Fruit fly (Drosophila melanogaster): ENCODE data around the gene CG9166.

CG9166 gene

DNA sequence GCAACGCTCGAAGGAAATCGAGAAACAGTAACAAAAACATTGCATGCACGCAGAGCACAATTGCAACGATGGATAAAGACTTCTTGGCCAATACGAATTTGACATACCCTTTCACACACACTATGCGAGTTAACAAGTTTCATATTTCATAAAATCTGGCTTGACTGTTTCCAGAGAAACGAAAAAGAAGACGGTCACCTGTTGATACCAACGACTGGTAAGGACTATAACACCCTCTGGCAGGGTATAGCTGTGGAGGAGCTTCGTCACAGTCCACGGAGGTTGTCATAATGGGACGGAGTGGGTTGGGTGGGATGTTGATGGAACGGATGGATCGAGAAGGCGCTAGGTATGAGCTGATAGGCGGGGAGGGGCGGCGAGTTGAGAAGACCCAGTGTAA, 2.7 kb upstream of the CG9166 start (continued):
- TF ChIP-seq OdsH (GFP tag; optimal IDR thresholded peaks at IDR 0.05) (peak; percentile 21), foxo (GFP tag; optimal IDR thresholded peaks at IDR 0.05) (peak in 1 of 2 experiments; percentile 62)

DNA sequence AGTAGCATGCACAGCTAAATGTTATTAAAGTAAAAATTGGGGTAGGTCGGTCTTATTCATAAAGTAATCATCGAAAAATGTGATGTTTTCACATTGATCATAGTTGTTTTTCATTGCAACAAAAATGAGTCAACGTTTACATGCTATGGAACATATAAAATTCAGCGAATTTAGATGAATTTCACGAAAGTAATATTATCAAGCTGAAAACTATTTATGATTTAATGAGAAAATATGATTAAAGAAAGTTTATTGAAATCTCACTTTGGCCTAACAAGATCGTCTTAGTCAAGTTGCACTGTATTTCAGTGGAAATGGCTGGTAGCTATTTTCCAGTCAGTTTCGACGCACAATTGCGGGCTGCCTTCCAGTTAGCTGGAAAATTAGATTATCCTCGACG, 2.0 kb upstream of the CG9166 start:
- TF ChIP-seq Vsx2 (GFP tag; optimal IDR thresholded peaks at IDR 0.05; ENCODE audit: partially characterized antibody), result no peak
- no peak for TF ChIP-seq Hnf4 (GFP tag; optimal IDR thresholded peaks at IDR 0.05)
- TF ChIP-seq dsf (GFP tag; optimal IDR thresholded peaks at IDR 0.05; ENCODE audit: borderline replicate concordance), result no peak
- TF ChIP-seq usp (GFP tag; optimal IDR thresholded peaks at IDR 0.05), result no peak
- no peak for TF ChIP-seq foxo (GFP tag; optimal IDR thresholded peaks at IDR 0.05)
- no peak for TF ChIP-seq Sp1 (GFP tag; optimal IDR thresholded peaks at IDR 0.05)
- TF ChIP-seq OdsH (GFP tag; optimal IDR thresholded peaks at IDR 0.05), result no peak
- no peak for TF ChIP-seq dmrt93B (GFP tag; optimal IDR thresholded peaks at IDR 0.05)

DNA sequence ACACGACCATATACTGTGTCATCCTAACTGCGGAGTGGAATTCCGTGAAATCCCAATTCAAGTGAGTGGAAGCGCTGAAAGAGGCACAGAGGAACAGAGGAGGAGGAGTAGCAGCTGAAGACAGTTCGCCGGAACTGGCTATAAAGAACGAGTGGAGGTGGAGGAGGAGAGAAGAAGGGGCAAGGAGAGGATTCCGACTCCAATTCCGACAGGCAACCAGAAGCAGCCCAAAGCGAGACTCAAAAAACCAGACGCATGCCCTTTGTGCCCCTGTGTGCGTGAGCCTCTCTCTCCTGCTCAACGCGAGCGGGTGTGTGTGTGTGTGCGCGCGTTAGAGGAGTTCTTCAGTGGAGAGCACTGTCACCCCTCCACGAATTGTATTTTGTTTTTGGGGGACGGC, 1.5 kb upstream of the CG9166 start:
- no peak for TF ChIP-seq Vsx2 (GFP tag; optimal IDR thresholded peaks at IDR 0.05; ENCODE audit: partially characterized antibody)
- TF ChIP-seq psq (GFP tag; optimal IDR thresholded peaks at IDR 0.05), result peak; percentile 79
- TF ChIP-seq dl (GFP tag; optimal IDR thresholded peaks at IDR 0.05; ENCODE audit: insufficient read depth in 1 of 2, partially characterized antibody in 2 of 2), result peak in 1 of 2 experiments; percentile 13
- TF ChIP-seq Dif (GFP tag; optimal IDR thresholded peaks at IDR 0.05; ENCODE audit: partially characterized antibody), result peak; percentile 50
- no peak for TF ChIP-seq HLH106 (tag; optimal IDR thresholded peaks at IDR 0.05)

DNA sequence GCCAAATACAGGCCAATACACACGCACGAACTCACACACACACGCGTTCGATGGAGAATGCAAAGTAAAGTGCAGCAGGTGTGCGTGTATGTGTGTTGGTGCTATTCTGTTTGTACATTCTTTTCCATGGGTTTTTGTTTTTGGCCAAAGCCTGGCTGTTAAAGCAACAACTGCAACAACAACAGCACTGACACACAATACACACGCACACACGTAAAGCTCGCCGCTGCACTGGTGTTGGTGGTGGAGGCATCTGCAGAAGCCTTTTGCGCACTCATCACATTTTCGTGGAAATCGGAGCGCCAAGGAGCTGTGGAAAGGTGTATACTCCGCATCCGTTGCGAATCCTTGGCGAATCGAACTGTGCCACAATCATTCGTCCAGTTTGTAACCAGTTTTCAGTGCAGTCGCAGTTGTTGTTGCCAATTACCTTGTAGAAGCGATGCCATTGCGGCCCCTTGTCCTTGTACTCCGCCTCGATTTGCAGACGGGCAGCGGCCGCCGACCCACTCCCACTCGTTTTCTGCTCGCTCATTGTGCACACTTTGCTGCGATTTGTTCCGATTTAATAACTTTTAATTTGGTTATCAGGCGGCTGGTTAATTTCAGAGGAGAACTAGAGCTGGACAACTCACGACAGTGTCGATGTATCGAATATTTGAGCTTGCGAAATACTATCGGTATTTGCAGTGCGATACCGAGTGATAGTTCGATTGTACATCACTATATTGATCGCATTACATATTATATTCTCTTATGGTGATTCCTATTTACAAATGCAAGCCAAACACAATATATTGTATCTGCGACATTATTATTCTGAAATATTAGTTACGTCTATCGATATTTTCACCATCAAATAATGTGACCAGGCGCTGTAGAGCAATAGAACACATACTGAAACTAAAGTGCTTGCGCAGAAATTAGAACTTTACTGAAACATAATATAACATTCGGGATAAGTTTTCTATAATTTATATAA, 683 bp upstream of the CG9166 start:
- TF ChIP-seq br (GFP tag; optimal IDR thresholded peaks at IDR 0.05) (peak; percentile 8), lola (GFP tag; optimal IDR thresholded peaks at IDR 0.05) (no peak), N (GFP tag; optimal IDR thresholded peaks at IDR 0.05) (peak; percentile 65), HLH106 (tag; optimal IDR thresholded peaks at IDR 0.05) (peak; percentile 60), dsf (GFP tag; optimal IDR thresholded peaks at IDR 0.05; ENCODE audit: borderline replicate concordance) (peak; percentile 46), psq (GFP tag; optimal IDR thresholded peaks at IDR 0.05) (no peak), Dfd (GFP tag; optimal IDR thresholded peaks at IDR 0.05) (no peak), Vsx2 (GFP tag; optimal IDR thresholded peaks at IDR 0.05; ENCODE audit: partially characterized antibody) (no peak), Hnf4 (GFP tag; optimal IDR thresholded peaks at IDR 0.05) (peak; percentile 76), OdsH (GFP tag; optimal IDR thresholded peaks at IDR 0.05) (no peak), Mio (GFP tag; optimal IDR thresholded peaks at IDR 0.05) (no peak), ey (GFP tag; optimal IDR thresholded peaks at IDR 0.05) (peak; percentile 38), Dif (GFP tag; optimal IDR thresholded peaks at IDR 0.05; ENCODE audit: partially characterized antibody) (no peak), tai (GFP tag; optimal IDR thresholded peaks at IDR 0.05) (no peak), Hr78 (GFP tag; optimal IDR thresholded peaks at IDR 0.05) (no peak), Hr83 (GFP tag; optimal IDR thresholded peaks at IDR 0.05; ENCODE audit: poor library complexity, severe bottlenecking) (peak; percentile 22), fru (GFP tag; optimal IDR thresholded peaks at IDR 0.05) (peak; percentile 32), Abd-B (GFP tag; optimal IDR thresholded peaks at IDR 0.05) (no peak), rgr (GFP tag; optimal IDR thresholded peaks at IDR 0.05) (peak; percentile 28), pan (optimal IDR thresholded peaks at IDR 0.05) (no peak), CrebA (GFP tag; optimal IDR thresholded peaks at IDR 0.05; ENCODE audit: borderline replicate concordance) (no peak), woc (GFP tag; optimal IDR thresholded peaks at IDR 0.05) (peak; percentile 42), dmrt93B (GFP tag; optimal IDR thresholded peaks at IDR 0.05) (peak; percentile 11), sv (GFP tag; optimal IDR thresholded peaks at IDR 0.05) (no peak), jim (GFP tag; optimal IDR thresholded peaks at IDR 0.05) (no peak), CG32264 (GFP tag; optimal IDR thresholded peaks at IDR 0.05) (no peak), Sp1 (GFP tag; optimal IDR thresholded peaks at IDR 0.05) (peak; percentile 28), dl (GFP tag; optimal IDR thresholded peaks at IDR 0.05; ENCODE audit: insufficient read depth in 1 of 2, partially characterized antibody in 2 of 2) (peak in 1 of 2 experiments; percentile 21), CG9705 (GFP tag; optimal IDR thresholded peaks at IDR 0.05) (no peak), Rel (GFP tag; optimal IDR thresholded peaks at IDR 0.05) (no peak), Rel (tag; optimal IDR thresholded peaks at IDR 0.05) (peak; percentile 1), usp (GFP tag; optimal IDR thresholded peaks at IDR 0.05) (no peak), sage (GFP tag; optimal IDR thresholded peaks at IDR 0.05) (peak; percentile 9), Myc (optimal IDR thresholded peaks at IDR 0.05) (no peak), h (GFP tag; optimal IDR thresholded peaks at IDR 0.05) (peak; percentile 44), brk (GFP tag; optimal IDR thresholded peaks at IDR 0.05) (peak; percentile 73), GATAd (GFP tag; optimal IDR thresholded peaks at IDR 0.05) (no peak), foxo (GFP tag; optimal IDR thresholded peaks at IDR 0.05) (peak in 1 of 2 experiments; percentile 62), Jra (GFP tag; optimal IDR thresholded peaks at IDR 0.05) (peak; percentile 1)
